Worm (Caenorhabditis elegans) whole organism, L4 larva: ENCODE measurements around the gene Y57G11C.1142.

Source experiments
- D1046.2 ChIP-seq: fragments of 200-800 bp; sonication (Bioruptor generic); IDR thresholded peaks from 2 replicates; pipeline ENCODE4 v1.3.6; 2022; ENCODE audit warnings: missing genetic modification characterization, missing compliant biosample characterization
- F10B5.3 ChIP-seq: sonication (generic microtip); optimal IDR thresholded peaks from 2 replicates; lab custom pipeline; 2016; ENCODE audit warnings: mild to moderate bottlenecking, missing genetic modification characterization, missing compliant biosample characterization
- F37D6.2 ChIP-seq: sonication (generic microtip); optimal IDR thresholded peaks from 2 replicates; lab custom pipeline; 2016; ENCODE audit warnings: mild to moderate bottlenecking, missing genetic modification characterization, missing compliant biosample characterization
- T20F7.1 ChIP-seq: fragments of 200-800 bp; sonication (Bioruptor generic); optimal IDR thresholded peaks from 2 replicates; lab custom pipeline; 2018; ENCODE audit warnings: mild to moderate bottlenecking, missing genetic modification characterization, missing compliant biosample characterization
- Y105C5A.15 ChIP-seq: fragments of 200-800 bp; sonication (Bioruptor generic); IDR thresholded peaks from 2 replicates; pipeline ENCODE4 v1.3.6; 2022; ENCODE audit warnings: missing genetic modification characterization, missing compliant biosample characterization
- Y48G9A.11 ChIP-seq: fragments of 200-800 bp; sonication (Bioruptor generic); IDR thresholded peaks from 2 replicates; pipeline ENCODE4 v1.3.6; 2022; ENCODE audit warnings: missing genetic modification reagents, missing genetic modification characterization, missing compliant biosample characterization
- ZK337.2 ChIP-seq: fragments of 200-800 bp; sonication (Bioruptor generic); IDR thresholded peaks from 2 replicates; pipeline ENCODE4 v1.3.6; 2022; ENCODE audit warnings: missing genetic modification reagents, missing genetic modification characterization, missing compliant biosample characterization
- attf-4 ChIP-seq: sonication (generic microtip); optimal IDR thresholded peaks from 3 replicates; lab custom pipeline; 2017; ENCODE audit warnings: missing biosample characterization, missing genetic modification characterization
- ceh-62 ChIP-seq: sonication (generic microtip); optimal IDR thresholded peaks from 2 replicates; lab custom pipeline; 2017; ENCODE audit warnings: missing biosample characterization, missing genetic modification characterization
- cey-2 ChIP-seq: sonication (generic microtip); optimal IDR thresholded peaks from 3 replicates; lab custom pipeline; 2017; ENCODE audit warnings: missing genetic modification characterization, mild to moderate bottlenecking, missing compliant biosample characterization, antibody characterized with exemption, borderline replicate concordance; ENCODE audit not compliant: insufficient read depth
- ctbp-1 ChIP-seq: fragments of 200-800 bp; sonication (Bioruptor generic); IDR thresholded peaks from 2 replicates; pipeline ENCODE4 v1.3.6; 2022; ENCODE audit warnings: missing genetic modification reagents, missing genetic modification characterization, missing compliant biosample characterization
- daf-16 ChIP-seq, 3 experiments: sonication (generic microtip); optimal IDR thresholded peaks; 2 replicates each; lab custom pipeline; 2016 to 2017; ENCODE audit warnings: missing genetic modification characterization in 3 of 3, missing genetic modification reagents in 3 of 3, mild to moderate bottlenecking in 2 of 3, missing compliant biosample characterization in 2 of 3, missing biosample characterization in 1 of 3, moderate library complexity in 1 of 3
- daf-19 ChIP-seq: fragments of 200-800 bp; sonication (Bioruptor generic); conservative IDR thresholded peaks from 2 replicates; pipeline ENCODE4 v1.3.6; 2022; ENCODE audit warnings: missing genetic modification characterization, missing compliant biosample characterization
- daf-8 ChIP-seq: fragments of 200-800 bp; sonication (Bioruptor generic); IDR thresholded peaks from 2 replicates; pipeline ENCODE4 v1.3.6; 2022; ENCODE audit warnings: missing genetic modification characterization, missing compliant biosample characterization
- dve-1 ChIP-seq: sonication (generic microtip); optimal IDR thresholded peaks from 2 replicates; lab custom pipeline; 2017; ENCODE audit warnings: antibody characterized with exemption, mild to moderate bottlenecking, missing genetic modification characterization, missing compliant biosample characterization; ENCODE audit not compliant: insufficient read depth
- fos-1 ChIP-seq: fragments of 150-350 bp; optimal IDR thresholded peaks from 2 replicates; lab custom pipeline; 2014; ENCODE audit warnings: missing biosample characterization, missing genetic modification characterization
- hlh-11 ChIP-seq: fragments of 200-800 bp; sonication (Bioruptor generic); optimal IDR thresholded peaks from 2 replicates; lab custom pipeline; 2018; ENCODE audit warnings: mild to moderate bottlenecking, missing genetic modification characterization, missing compliant biosample characterization
- hlh-30 ChIP-seq: sonication (generic microtip); optimal IDR thresholded peaks from 2 replicates; lab custom pipeline; 2017; ENCODE audit warnings: antibody characterized with exemption, mild to moderate bottlenecking, missing genetic modification characterization, missing compliant biosample characterization; ENCODE audit not compliant: insufficient read depth
- jun-1 ChIP-seq: fragments of 150-350 bp; optimal IDR thresholded peaks from 2 replicates; lab custom pipeline; 2014; ENCODE audit warnings: missing biosample characterization, missing genetic modification reagents, missing genetic modification characterization
- lim-7 ChIP-seq: fragments of 200-800 bp; sonication (Bioruptor generic); IDR thresholded peaks from 2 replicates; pipeline ENCODE4 v1.3.6; 2022; ENCODE audit warnings: missing genetic modification characterization, missing compliant biosample characterization
- lin-13 ChIP-seq: fragments of 150-350 bp; optimal IDR thresholded peaks from 2 replicates; lab custom pipeline; 2014; ENCODE audit warnings: missing biosample characterization, missing genetic modification reagents, missing genetic modification characterization
- lin-38 ChIP-seq: fragments of 200-800 bp; sonication (Bioruptor generic); IDR thresholded peaks from 2 replicates; pipeline ENCODE4 v1.3.6; 2022; ENCODE audit warnings: missing genetic modification reagents, missing genetic modification characterization, missing compliant biosample characterization
- lin-39 ChIP-seq: fragments of 150-350 bp; optimal IDR thresholded peaks from 2 replicates; lab custom pipeline; 2014; ENCODE audit warnings: missing biosample characterization, missing genetic modification reagents, missing genetic modification characterization
- lir-3 ChIP-seq: sonication (generic microtip); optimal IDR thresholded peaks from 2 replicates; lab custom pipeline; 2016; ENCODE audit warnings: mild to moderate bottlenecking, missing genetic modification characterization, missing compliant biosample characterization
- madf-5 ChIP-seq, 2 experiments: fragments of 200-800 bp; sonication (Bioruptor generic); IDR thresholded peaks; 2 replicates each; pipeline ENCODE4 v1.3.6; 2022; ENCODE audit warnings: missing compliant biosample characterization in 2 of 2, missing genetic modification characterization in 2 of 2
- madf-9 ChIP-seq: fragments of 200-800 bp; sonication (Bioruptor generic); conservative IDR thresholded peaks from 2 replicates; pipeline ENCODE4 v1.3.6; 2022; ENCODE audit warnings: missing genetic modification reagents, missing genetic modification characterization, missing compliant biosample characterization
- mdl-1 ChIP-seq, 2 experiments: fragments of 150-350 bp in 1 of 2; sonication (generic microtip) in 1 of 2; optimal IDR thresholded peaks; 2 replicates each; lab custom pipeline; 2014 to 2017; ENCODE audit warnings: missing biosample characterization in 2 of 2, missing genetic modification characterization in 2 of 2
- mep-1 ChIP-seq: fragments of 150-350 bp; sonication (generic microtip); optimal IDR thresholded peaks from 3 replicates; lab custom pipeline; 2014; ENCODE audit warnings: missing biosample characterization, missing genetic modification characterization
- mxl-2 ChIP-seq: fragments of 200-800 bp; sonication (Bioruptor generic); conservative IDR thresholded peaks from 2 replicates; pipeline ENCODE4 v1.3.6; 2022; ENCODE audit warnings: missing genetic modification reagents, missing genetic modification characterization, missing compliant biosample characterization
- mxl-3 ChIP-seq: fragments of 200-800 bp; sonication (Bioruptor generic); optimal IDR thresholded peaks from 2 replicates; lab custom pipeline; 2018; ENCODE audit warnings: mild to moderate bottlenecking, missing genetic modification characterization, missing compliant biosample characterization
- nhr-10 ChIP-seq: fragments of 150-350 bp; optimal IDR thresholded peaks from 2 replicates; lab custom pipeline; 2014; ENCODE audit warnings: missing biosample characterization, missing genetic modification characterization
- nhr-111 ChIP-seq: fragments of 200-800 bp; sonication (Bioruptor generic); optimal IDR thresholded peaks from 2 replicates; lab custom pipeline; 2018; ENCODE audit warnings: mild to moderate bottlenecking, missing genetic modification characterization, missing compliant biosample characterization
- nhr-237 ChIP-seq: sonication (generic microtip); optimal IDR thresholded peaks from 2 replicates; lab custom pipeline; 2017; ENCODE audit warnings: missing biosample characterization, missing genetic modification characterization
- nhr-41 ChIP-seq: fragments of 200-800 bp; sonication (Bioruptor generic); IDR thresholded peaks from 2 replicates; pipeline ENCODE4 v1.3.6; 2022; ENCODE audit warnings: missing genetic modification reagents, missing genetic modification characterization, missing compliant biosample characterization
- nhr-48 ChIP-seq: sonication (generic microtip); optimal IDR thresholded peaks from 2 replicates; lab custom pipeline; 2016; ENCODE audit warnings: mild to moderate bottlenecking, missing genetic modification characterization, missing compliant biosample characterization
- nhr-6 ChIP-seq: fragments of 150-350 bp; optimal IDR thresholded peaks from 2 replicates; lab custom pipeline; 2014; ENCODE audit warnings: missing biosample characterization, missing genetic modification characterization
- pha-4 ChIP-seq, 2 experiments: fragments of 150-350 bp in 1 of 2; fragments of 200-800 bp in 1 of 2; sonication (Bioruptor generic) in 1 of 2; IDR thresholded peaks in 1 of 2; optimal IDR thresholded peaks in 1 of 2; 2 replicates each; pipeline versions ENCODE4 v1.3.6 to Lab custom; 2014 to 2022; ENCODE audit warnings: missing genetic modification characterization in 2 of 2, missing genetic modification reagents in 2 of 2, missing biosample characterization in 1 of 2, missing compliant biosample characterization in 1 of 2
- php-3 ChIP-seq: fragments of 200-800 bp; sonication (Bioruptor generic); IDR thresholded peaks from 2 replicates; pipeline ENCODE4 v1.3.6; 2022; ENCODE audit warnings: missing genetic modification reagents, missing genetic modification characterization, missing compliant biosample characterization
- rbr-2 ChIP-seq: sonication (generic microtip); optimal IDR thresholded peaks from 2 replicates; lab custom pipeline; 2016; ENCODE audit warnings: missing genotype, missing genetic modification characterization, missing compliant biosample characterization
- sdz-12 ChIP-seq: fragments of 200-800 bp; sonication (Bioruptor generic); optimal IDR thresholded peaks from 2 replicates; lab custom pipeline; 2018; ENCODE audit warnings: mild to moderate bottlenecking, missing genetic modification characterization, missing compliant biosample characterization
- set-16 ChIP-seq: fragments of 200-800 bp; sonication (Bioruptor generic); IDR thresholded peaks from 2 replicates; pipeline ENCODE4 v1.3.6; 2022; ENCODE audit warnings: missing genetic modification reagents, missing genetic modification characterization, missing compliant biosample characterization
- skn-1 ChIP-seq: fragments of 150-350 bp; optimal IDR thresholded peaks from 2 replicates; lab custom pipeline; 2014; ENCODE audit warnings: missing biosample characterization, missing genetic modification characterization
- snpc-4 ChIP-seq: fragments of 150-350 bp; optimal IDR thresholded peaks from 2 replicates; lab custom pipeline; 2014; ENCODE audit warnings: missing biosample characterization, missing genetic modification characterization
- spr-1 ChIP-seq: sonication (generic microtip); optimal IDR thresholded peaks from 2 replicates; lab custom pipeline; 2016; ENCODE audit warnings: mild to moderate bottlenecking, missing genetic modification characterization, missing compliant biosample characterization
- tag-97 ChIP-seq: fragments of 200-800 bp; sonication (Bioruptor generic); IDR thresholded peaks from 2 replicates; pipeline ENCODE4 v1.3.6; 2022; ENCODE audit warnings: missing genetic modification characterization, missing compliant biosample characterization
- vab-7 ChIP-seq: fragments of 200-800 bp; sonication (Bioruptor generic); IDR thresholded peaks from 2 replicates; pipeline ENCODE4 v1.3.6; 2022; ENCODE audit warnings: missing genetic modification reagents, missing genetic modification characterization, missing compliant biosample characterization
- zag-1 ChIP-seq: fragments of 150-350 bp; optimal IDR thresholded peaks from 2 replicates; lab custom pipeline; 2014; ENCODE audit warnings: missing biosample characterization, missing genetic modification characterization
- zfp-3 ChIP-seq: fragments of 200-800 bp; sonication (Bioruptor generic); conservative IDR thresholded peaks from 2 replicates; pipeline ENCODE4 v1.3.6; 2022; ENCODE audit warnings: missing genetic modification reagents, missing genetic modification characterization, missing compliant biosample characterization
- zip-11 ChIP-seq: fragments of 200-800 bp; sonication (Bioruptor generic); IDR thresholded peaks from 2 replicates; pipeline ENCODE4 v1.3.6; 2022; ENCODE audit warnings: missing genetic modification characterization, missing compliant biosample characterization

Y57G11C.1142 gene

ce11 chrIV:14806903-14807302 is 4.5 kb downstream of the Y57G11C.1142 start, which contains the start of gene oig-5:
Gene oig-5 (plus strand): TSS chrIV:14807203.
- no peak for TF ChIP-seq snpc-4 (tag; lab: Kevin White, UChicago)
- no peak for TF ChIP-seq Y105C5A.15 (GFP tag; lab: Robert Waterston, UW)
- no peak for TF ChIP-seq zip-11 (GFP tag; lab: Robert Waterston, UW)
- no peak for TF ChIP-seq lir-3 (tag; lab: Kevin White, UChicago)
- TF ChIP-seq lin-39 (tag; lab: Kevin White, UChicago): no peak
- no peak for TF ChIP-seq nhr-111 (GFP tag; lab: Kevin White, UChicago)
- no peak for TF ChIP-seq daf-8 (GFP tag; lab: Robert Waterston, UW)
- no peak for TF ChIP-seq Y48G9A.11
- TF ChIP-seq dve-1 (tag; lab: Kevin White, UChicago): no peak
- no peak for TF ChIP-seq nhr-10 (tag; lab: Kevin White, UChicago)
- TF ChIP-seq mep-1 (tag; lab: Kevin White, UChicago): no peak
- TF ChIP-seq cey-2 (tag; lab: Kevin White, UChicago): no peak
- TF ChIP-seq hlh-30: no peak
- no peak for TF ChIP-seq sdz-12 (GFP tag; lab: Kevin White, UChicago)
- TF ChIP-seq T20F7.1 (GFP tag; lab: Kevin White, UChicago): no peak
- no peak for TF ChIP-seq F37D6.2 (tag; lab: Kevin White, UChicago)
- TF ChIP-seq madf-9 (GFP tag; lab: Robert Waterston, UW): no peak
- no peak for TF ChIP-seq mxl-2 (GFP tag; lab: Robert Waterston, UW)
- TF ChIP-seq D1046.2: no peak
- TF ChIP-seq, all 104 proteins: peak for 0

ce11 chrIV:14816288-14816687 is 13.9 kb downstream of the Y57G11C.1142 start, which contains the start of gene Y57G11C.46:
Gene Y57G11C.46 (minus strand): TSS chrIV:14816388.
- TF ChIP-seq lim-7 (GFP tag; lab: Robert Waterston, UW) (no peak), attf-4 (no peak), nhr-6 (tag; lab: Kevin White, UChicago) (no peak), F37D6.2 (tag; lab: Kevin White, UChicago) (no peak), F10B5.3 (tag; lab: Kevin White, UChicago) (no peak), daf-8 (GFP tag; lab: Robert Waterston, UW) (no peak), mdl-1 (tag; optimal IDR thresholded peaks at IDR 0.05; lab: Kevin White, UChicago) (no peak), nhr-237 (no peak), rbr-2 (no peak), ctbp-1 (GFP tag; lab: Robert Waterston, UW) (no peak), ZK337.2 (no peak), skn-1 (tag; lab: Kevin White, UChicago) (no peak), php-3 (no peak), ceh-62 (tag; lab: Kevin White, UChicago) (no peak), nhr-41 (GFP tag; lab: Robert Waterston, UW) (no peak), zag-1 (tag; lab: Kevin White, UChicago) (no peak), fos-1 (tag; lab: Kevin White, UChicago) (no peak), tag-97 (no peak), Y48G9A.11 (no peak), hlh-11 (tag; lab: Kevin White, UChicago) (no peak)

ce11 chrIV:14822267-14822666 is 19.9 kb downstream of the Y57G11C.1142 start:
- TF ChIP-seq jun-1 (tag; lab: Kevin White, UChicago) (no peak), set-16 (GFP tag; lab: Robert Waterston, UW) (no peak), nhr-48 (tag; lab: Kevin White, UChicago) (peak; percentile 35), spr-1 (peak; percentile 66), daf-16 (GFP tag; optimal IDR thresholded peaks at IDR 0.05; lab: Kevin White, UChicago) (peak in 1 of 2 experiments; percentile 28), daf-16 (tag; optimal IDR thresholded peaks at IDR 0.05; lab: Kevin White, UChicago) (peak; percentile 12), php-3 (no peak; the same call in 1 of the 2 replicates), lin-13 (GFP tag; lab: Kevin White, UChicago) (peak; percentile 31), dve-1 (tag; lab: Kevin White, UChicago) (peak; percentile 32), madf-5 (GFP tag; IDR thresholded peaks at IDR 0.05; lab: Robert Waterston, UW) (no peak), vab-7 (GFP tag; lab: Robert Waterston, UW) (no peak), pha-4 (GFP tag; IDR thresholded peaks at IDR 0.05; lab: Robert Waterston, UW) (peak; percentile 74), pha-4 (tag; optimal IDR thresholded peaks at IDR 0.05; lab: Kevin White, UChicago) (no peak), daf-19 (GFP tag; lab: Robert Waterston, UW) (0 out of 2 replicates have a peak, but pooled peaks have one; percentile 13), zfp-3 (GFP tag; lab: Robert Waterston, UW) (peak; percentile 89), lin-38 (GFP tag; lab: Robert Waterston, UW) (peak; percentile 64), mxl-3 (no peak)
